Worm (Caenorhabditis elegans) whole organism, L4 larva: ENCODE results near the gene acy-1.

Experiments
- F10B5.3 ChIP-seq: sonication (generic microtip); optimal IDR thresholded peaks from 2 replicates; lab custom pipeline; 2016; ENCODE audit warnings: mild to moderate bottlenecking, missing genetic modification characterization, missing compliant biosample characterization
- F26F4.8 ChIP-seq: fragments of 200-800 bp; sonication (Bioruptor generic); conservative IDR thresholded peaks from 2 replicates; pipeline ENCODE4 v1.3.6; 2022; ENCODE audit warnings: missing genetic modification characterization, missing compliant biosample characterization
- F44E2.7 ChIP-seq: fragments of 200-800 bp; sonication (Bioruptor generic); IDR thresholded peaks from 2 replicates; pipeline ENCODE4 v2.1.2; 2022; ENCODE audit warnings: missing genetic modification characterization, missing compliant biosample characterization
- F49E8.2 ChIP-seq: sonication (generic microtip); optimal IDR thresholded peaks from 2 replicates; lab custom pipeline; 2016; ENCODE audit warnings: missing compliant biosample characterization, mild to moderate bottlenecking, missing genetic modification characterization, borderline replicate concordance
- R02D3.7 ChIP-seq: fragments of 150-350 bp; sonication (generic microtip); optimal IDR thresholded peaks from 3 replicates; lab custom pipeline; 2014; ENCODE audit warnings: missing biosample characterization, missing genetic modification characterization
- T20F7.1 ChIP-seq: fragments of 200-800 bp; sonication (Bioruptor generic); optimal IDR thresholded peaks from 2 replicates; lab custom pipeline; 2018; ENCODE audit warnings: mild to moderate bottlenecking, missing genetic modification characterization, missing compliant biosample characterization
- Y5F2A.4 ChIP-seq: fragments of 200-800 bp; sonication (Bioruptor generic); optimal IDR thresholded peaks from 2 replicates; lab custom pipeline; 2018; ENCODE audit warnings: mild to moderate bottlenecking, missing genetic modification characterization, missing compliant biosample characterization
- Y75B8A.6 ChIP-seq: fragments of 200-800 bp; sonication (Bioruptor generic); IDR thresholded peaks from 2 replicates; pipeline ENCODE4 v1.3.6; 2022; ENCODE audit warnings: missing genetic modification reagents, missing genetic modification characterization, missing compliant biosample characterization
- ZK337.2 ChIP-seq: fragments of 200-800 bp; sonication (Bioruptor generic); IDR thresholded peaks from 2 replicates; pipeline ENCODE4 v1.3.6; 2022; ENCODE audit warnings: missing genetic modification reagents, missing genetic modification characterization, missing compliant biosample characterization
- ZK546.5 ChIP-seq, 2 experiments: sonication (generic microtip); optimal IDR thresholded peaks; 2 replicates each; lab custom pipeline; 2017; ENCODE audit warnings: missing biosample characterization in 2 of 2, missing genetic modification characterization in 2 of 2
- ama-1 ChIP-seq: fragments of 150-350 bp; optimal IDR thresholded peaks from 2 replicates; lab custom pipeline; 2014; ENCODE audit warnings: inconsistent platforms, mixed read lengths
- ceh-20 ChIP-seq: fragments of 200-800 bp; sonication (Bioruptor generic); IDR thresholded peaks from 2 replicates; pipeline ENCODE4 v1.3.6; 2022; ENCODE audit warnings: missing genetic modification reagents, missing genetic modification characterization, missing compliant biosample characterization
- ceh-44 ChIP-seq: fragments of 200-800 bp; sonication (Bioruptor generic); IDR thresholded peaks from 2 replicates; pipeline ENCODE4 v1.3.6; 2022; ENCODE audit warnings: missing genetic modification reagents, missing genetic modification characterization, missing compliant biosample characterization
- ceh-62 ChIP-seq: sonication (generic microtip); optimal IDR thresholded peaks from 2 replicates; lab custom pipeline; 2017; ENCODE audit warnings: missing biosample characterization, missing genetic modification characterization
- ces-1 ChIP-seq: fragments of 150-350 bp; sonication (generic microtip); optimal IDR thresholded peaks from 4 replicates; lab custom pipeline; 2014; ENCODE audit warnings: missing biosample characterization, missing genetic modification reagents, missing genetic modification characterization
- ctbp-1 ChIP-seq: fragments of 200-800 bp; sonication (Bioruptor generic); IDR thresholded peaks from 2 replicates; pipeline ENCODE4 v1.3.6; 2022; ENCODE audit warnings: missing genetic modification reagents, missing genetic modification characterization, missing compliant biosample characterization
- daf-16 ChIP-seq, 3 experiments: sonication (generic microtip); optimal IDR thresholded peaks; 2 replicates each; lab custom pipeline; 2016 to 2017; ENCODE audit warnings: missing genetic modification characterization in 3 of 3, missing genetic modification reagents in 3 of 3, mild to moderate bottlenecking in 2 of 3, missing compliant biosample characterization in 2 of 3, missing biosample characterization in 1 of 3, moderate library complexity in 1 of 3
- dpl-1 ChIP-seq: fragments of 150-350 bp; optimal IDR thresholded peaks from 2 replicates; lab custom pipeline; 2014; ENCODE audit warnings: missing biosample characterization, missing genetic modification reagents, missing genetic modification characterization
- duxl-1 ChIP-seq: sonication (generic microtip); optimal IDR thresholded peaks from 2 replicates; lab custom pipeline; 2016; ENCODE audit warnings: mild to moderate bottlenecking, missing genetic modification characterization, moderate library complexity, missing compliant biosample characterization; ENCODE audit not compliant: poor library complexity
- dve-1 ChIP-seq: sonication (generic microtip); optimal IDR thresholded peaks from 2 replicates; lab custom pipeline; 2017; ENCODE audit warnings: antibody characterized with exemption, mild to moderate bottlenecking, missing genetic modification characterization, missing compliant biosample characterization; ENCODE audit not compliant: insufficient read depth
- egl-43 ChIP-seq: fragments of 200-800 bp; sonication (Bioruptor generic); IDR thresholded peaks from 2 replicates; pipeline ENCODE4 v1.3.6; 2022; ENCODE audit warnings: missing genetic modification reagents, missing genetic modification characterization, missing compliant biosample characterization
- fkh-10 ChIP-seq: fragments of 150-350 bp; optimal IDR thresholded peaks from 2 replicates; lab custom pipeline; 2014; ENCODE audit warnings: missing biosample characterization, missing genetic modification reagents, missing genetic modification characterization
- fos-1 ChIP-seq: fragments of 150-350 bp; optimal IDR thresholded peaks from 2 replicates; lab custom pipeline; 2014; ENCODE audit warnings: missing biosample characterization, missing genetic modification characterization
- hlh-11 ChIP-seq: fragments of 200-800 bp; sonication (Bioruptor generic); optimal IDR thresholded peaks from 2 replicates; lab custom pipeline; 2018; ENCODE audit warnings: mild to moderate bottlenecking, missing genetic modification characterization, missing compliant biosample characterization
- hmg-1.1 ChIP-seq: fragments of 200-800 bp; sonication (Bioruptor generic); IDR thresholded peaks from 2 replicates; pipeline ENCODE4 v1.3.6; 2022; ENCODE audit warnings: missing genetic modification reagents, missing genetic modification characterization, missing compliant biosample characterization
- lim-7 ChIP-seq: fragments of 200-800 bp; sonication (Bioruptor generic); IDR thresholded peaks from 2 replicates; pipeline ENCODE4 v1.3.6; 2022; ENCODE audit warnings: missing genetic modification characterization, missing compliant biosample characterization
- lin-1 ChIP-seq: fragments of 200-800 bp; sonication (Bioruptor generic); IDR thresholded peaks from 2 replicates; pipeline ENCODE4 v1.3.6; 2022; ENCODE audit warnings: missing genetic modification reagents, missing genetic modification characterization, missing compliant biosample characterization
- lin-29 ChIP-seq: fragments of 200-800 bp; sonication (Bioruptor generic); IDR thresholded peaks from 2 replicates; pipeline ENCODE4 v1.3.6; 2022; ENCODE audit warnings: missing genetic modification reagents, missing genetic modification characterization, missing compliant biosample characterization
- lin-39 ChIP-seq: fragments of 150-350 bp; optimal IDR thresholded peaks from 2 replicates; lab custom pipeline; 2014; ENCODE audit warnings: missing biosample characterization, missing genetic modification reagents, missing genetic modification characterization
- lir-3 ChIP-seq: sonication (generic microtip); optimal IDR thresholded peaks from 2 replicates; lab custom pipeline; 2016; ENCODE audit warnings: mild to moderate bottlenecking, missing genetic modification characterization, missing compliant biosample characterization
- mdt-29 ChIP-seq: fragments of 200-800 bp; sonication (Bioruptor generic); IDR thresholded peaks from 2 replicates; pipeline ENCODE4 v1.3.6; 2022; ENCODE audit warnings: missing genetic modification reagents, missing genetic modification characterization, missing compliant biosample characterization
- mep-1 ChIP-seq: fragments of 150-350 bp; sonication (generic microtip); optimal IDR thresholded peaks from 3 replicates; lab custom pipeline; 2014; ENCODE audit warnings: missing biosample characterization, missing genetic modification characterization
- mes-2 ChIP-seq: sonication (generic microtip); optimal IDR thresholded peaks from 2 replicates; lab custom pipeline; 2016; ENCODE audit warnings: missing genotype, mild to moderate bottlenecking, missing genetic modification characterization, missing compliant biosample characterization; ENCODE audit not compliant: poor library complexity, severe bottlenecking
- nhr-11 ChIP-seq: fragments of 150-350 bp; optimal IDR thresholded peaks from 2 replicates; lab custom pipeline; 2014; ENCODE audit warnings: missing biosample characterization, missing genetic modification characterization
- nhr-25 ChIP-seq: sonication (generic microtip); optimal IDR thresholded peaks from 2 replicates; lab custom pipeline; 2017; ENCODE audit warnings: missing genetic modification characterization, mild to moderate bottlenecking, missing compliant biosample characterization, antibody characterized with exemption, moderate library complexity, borderline replicate concordance; ENCODE audit not compliant: insufficient read depth
- nhr-48 ChIP-seq: sonication (generic microtip); optimal IDR thresholded peaks from 2 replicates; lab custom pipeline; 2016; ENCODE audit warnings: mild to moderate bottlenecking, missing genetic modification characterization, missing compliant biosample characterization
- nhr-76 ChIP-seq: fragments of 150-350 bp; optimal IDR thresholded peaks from 2 replicates; lab custom pipeline; 2014; ENCODE audit warnings: missing biosample characterization, missing genetic modification characterization
- nhr-77 ChIP-seq: fragments of 150-350 bp; optimal IDR thresholded peaks from 2 replicates; lab custom pipeline; 2014; ENCODE audit warnings: missing biosample characterization, missing genetic modification characterization
- pqm-1 ChIP-seq: sonication (generic microtip); optimal IDR thresholded peaks from 2 replicates; lab custom pipeline; 2017; ENCODE audit warnings: missing biosample characterization, missing genetic modification characterization
- rbr-2 ChIP-seq: sonication (generic microtip); optimal IDR thresholded peaks from 2 replicates; lab custom pipeline; 2016; ENCODE audit warnings: missing genotype, missing genetic modification characterization, missing compliant biosample characterization
- skn-1 ChIP-seq: fragments of 150-350 bp; optimal IDR thresholded peaks from 2 replicates; lab custom pipeline; 2014; ENCODE audit warnings: missing biosample characterization, missing genetic modification characterization
- snpc-4 ChIP-seq: fragments of 150-350 bp; optimal IDR thresholded peaks from 2 replicates; lab custom pipeline; 2014; ENCODE audit warnings: missing biosample characterization, missing genetic modification characterization
- spr-1 ChIP-seq: sonication (generic microtip); optimal IDR thresholded peaks from 2 replicates; lab custom pipeline; 2016; ENCODE audit warnings: mild to moderate bottlenecking, missing genetic modification characterization, missing compliant biosample characterization
- tag-97 ChIP-seq: fragments of 200-800 bp; sonication (Bioruptor generic); IDR thresholded peaks from 2 replicates; pipeline ENCODE4 v1.3.6; 2022; ENCODE audit warnings: missing genetic modification characterization, missing compliant biosample characterization
- unc-130 ChIP-seq: sonication (generic microtip); optimal IDR thresholded peaks from 2 replicates; lab custom pipeline; 2016; ENCODE audit warnings: missing genetic modification reagents, missing genetic modification characterization, missing compliant biosample characterization
- unc-39 ChIP-seq: sonication (generic microtip); optimal IDR thresholded peaks from 2 replicates; lab custom pipeline; 2017; ENCODE audit warnings: missing biosample characterization, missing genetic modification characterization
- zag-1 ChIP-seq: fragments of 150-350 bp; optimal IDR thresholded peaks from 2 replicates; lab custom pipeline; 2014; ENCODE audit warnings: missing biosample characterization, missing genetic modification characterization
- zfp-3 ChIP-seq: fragments of 200-800 bp; sonication (Bioruptor generic); conservative IDR thresholded peaks from 2 replicates; pipeline ENCODE4 v1.3.6; 2022; ENCODE audit warnings: missing genetic modification reagents, missing genetic modification characterization, missing compliant biosample characterization
- zip-2 ChIP-seq: fragments of 150-350 bp; optimal IDR thresholded peaks from 2 replicates; lab custom pipeline; 2014; ENCODE audit warnings: missing biosample characterization, missing genetic modification characterization

Gene acy-1

DNA sequence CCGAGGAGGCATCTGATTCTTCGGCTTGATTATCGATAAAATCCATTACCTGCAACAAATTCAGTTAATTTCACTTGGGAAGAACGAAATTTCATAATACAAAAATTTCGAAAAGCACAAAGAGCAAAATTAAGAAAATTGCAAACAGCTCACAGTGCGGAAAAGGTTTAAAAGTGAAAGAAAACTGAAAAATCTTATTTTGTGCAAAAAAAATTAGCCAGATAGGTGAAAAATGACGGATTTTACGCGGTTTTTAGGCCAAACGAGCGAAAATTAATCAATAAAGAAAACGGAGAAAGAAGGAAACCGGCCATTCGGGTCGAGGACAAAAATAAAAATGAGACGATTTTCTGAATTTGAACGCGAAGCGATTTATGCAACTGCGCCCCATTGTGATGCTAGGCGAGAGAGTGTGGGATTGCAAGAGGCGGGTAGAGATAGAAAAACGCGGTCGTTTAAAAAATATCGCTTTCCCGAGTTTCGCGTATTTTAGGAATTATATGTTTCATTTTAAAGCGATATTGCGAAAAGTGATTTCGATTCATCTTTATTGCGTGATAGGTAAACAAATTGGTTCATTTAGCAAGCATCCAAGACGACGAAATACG is 1.2 kb upstream of the acy-1 start, which contains the start of gene emb-5 (continued):
- TF ChIP-seq unc-130 (GFP tag; lab: Kevin White, UChicago): no peak
- TF ChIP-seq ces-1 (GFP tag; lab: Kevin White, UChicago): no peak
- no peak for TF ChIP-seq ZK337.2 (GFP tag; lab: Robert Waterston, UW)
- peak; percentile 68 for TF ChIP-seq ama-1 (lab: Kevin White, UChicago)
- TF ChIP-seq skn-1 (tag; lab: Kevin White, UChicago): no peak
- no peak for TF ChIP-seq pqm-1
- TF ChIP-seq F10B5.3: no peak
- TF ChIP-seq lin-1 (GFP tag; lab: Robert Waterston, UW): no peak
- TF ChIP-seq Y75B8A.6 (GFP tag; lab: Robert Waterston, UW): no peak
- no peak for TF ChIP-seq ZK546.5 (tag; optimal IDR thresholded peaks at IDR 0.05; lab: Kevin White, UChicago)
- no peak for TF ChIP-seq F26F4.8
- TF ChIP-seq dpl-1 (GFP tag; lab: Kevin White, UChicago): peak; percentile 92

DNA sequence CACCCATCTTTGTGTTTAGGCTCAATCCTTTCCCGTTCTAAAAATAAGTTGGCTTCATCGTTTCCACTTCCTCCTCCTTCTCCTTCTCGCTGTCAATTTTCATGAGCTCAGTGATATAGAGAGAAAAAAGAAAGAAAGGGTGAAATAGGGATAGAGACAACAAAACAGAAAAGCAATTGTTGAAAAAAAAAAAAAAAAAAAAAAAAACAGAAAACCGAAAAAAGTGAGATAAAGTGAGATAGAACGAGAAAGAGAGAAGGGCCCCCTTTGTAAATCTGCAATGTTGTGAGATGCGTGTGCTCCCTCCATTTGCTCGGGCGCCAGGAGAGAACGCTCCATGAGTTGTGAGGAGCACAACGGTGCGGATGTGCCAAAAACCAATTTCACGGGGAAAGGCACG is 2.0 kb downstream of the acy-1 start:
- TF ChIP-seq mep-1 (tag; lab: Kevin White, UChicago): peak; percentile 42
- no peak for TF ChIP-seq Y5F2A.4 (GFP tag; lab: Kevin White, UChicago)
- no peak for TF ChIP-seq nhr-76
- TF ChIP-seq nhr-11 (tag; lab: Kevin White, UChicago): peak; percentile 4
- TF ChIP-seq ctbp-1 (GFP tag; lab: Robert Waterston, UW): peak; percentile 67; the same call in 1 of the 2 replicates
- no peak for TF ChIP-seq egl-43 (GFP tag; lab: Robert Waterston, UW)
- TF ChIP-seq fos-1 (tag; lab: Kevin White, UChicago): no peak
- no peak for TF ChIP-seq duxl-1
- no peak for TF ChIP-seq ama-1 (lab: Kevin White, UChicago)
- no peak for TF ChIP-seq lin-29 (GFP tag; lab: Robert Waterston, UW)
- TF ChIP-seq nhr-25 (tag; lab: Kevin White, UChicago): no peak
- TF ChIP-seq R02D3.7: no peak
- TF ChIP-seq zfp-3: no peak
- TF ChIP-seq nhr-77 (tag; lab: Kevin White, UChicago): no peak
- 0 out of 2 replicates have a peak, but pooled peaks have one; percentile 16 for TF ChIP-seq hmg-1.1 (GFP tag; lab: Robert Waterston, UW)
- no peak for TF ChIP-seq T20F7.1 (GFP tag; lab: Kevin White, UChicago)
- TF ChIP-seq lin-39 (tag; lab: Kevin White, UChicago): no peak
- TF ChIP-seq dve-1: no peak
- no peak for TF ChIP-seq F26F4.8
- TF ChIP-seq F49E8.2 (tag; lab: Kevin White, UChicago): no peak
- no peak for TF ChIP-seq ceh-44 (GFP tag; lab: Robert Waterston, UW)
- no peak for TF ChIP-seq snpc-4 (tag; lab: Kevin White, UChicago)
- TF ChIP-seq nhr-48: no peak
- no peak for TF ChIP-seq unc-39 (tag; lab: Kevin White, UChicago)
- no peak for TF ChIP-seq lir-3 (tag; lab: Kevin White, UChicago)
- TF ChIP-seq spr-1 (tag; lab: Kevin White, UChicago): no peak
- no peak for TF ChIP-seq zag-1
- TF ChIP-seq lin-1 (GFP tag; lab: Robert Waterston, UW): no peak
- TF ChIP-seq tag-97 (GFP tag; lab: Robert Waterston, UW): no peak
- TF ChIP-seq mdt-29 (GFP tag; lab: Robert Waterston, UW): no peak
- peak; percentile 21 for TF ChIP-seq rbr-2 (tag; lab: Kevin White, UChicago)
- TF ChIP-seq ceh-62: no peak
- TF ChIP-seq fkh-10 (GFP tag; lab: Kevin White, UChicago): peak; percentile 45
- TF ChIP-seq daf-16 (GFP tag; optimal IDR thresholded peaks at IDR 0.05; lab: Kevin White, UChicago): no peak
- no peak for TF ChIP-seq daf-16 (tag; optimal IDR thresholded peaks at IDR 0.05; lab: Kevin White, UChicago)
- TF ChIP-seq F44E2.7: no peak
- no peak for TF ChIP-seq zip-2 (tag; lab: Kevin White, UChicago)
- TF ChIP-seq ceh-20 (GFP tag; lab: Robert Waterston, UW): peak; percentile 52; the same call in 1 of the 2 replicates
- TF ChIP-seq lim-7 (GFP tag; lab: Robert Waterston, UW): no peak
- TF ChIP-seq dpl-1 (GFP tag; lab: Kevin White, UChicago): no peak
- no peak for TF ChIP-seq mes-2
- no peak for TF ChIP-seq hlh-11
- no peak for TF ChIP-seq Y75B8A.6 (GFP tag; lab: Robert Waterston, UW)
